Worm (Caenorhabditis elegans) whole organism, L2 larva: Measurements from ENCODE around the gene M04B2.4.

Experiments used
- C34F6.9 ChIP-seq: fragments of 150-350 bp; optimal IDR thresholded peaks from 2 replicates; lab custom pipeline; 2014; ENCODE audit warnings: missing biosample characterization, missing genetic modification characterization
- F13H6.1 ChIP-seq: sonication (generic microtip); optimal IDR thresholded peaks from 2 replicates; lab custom pipeline; 2016; ENCODE audit warnings: missing genetic modification characterization, missing compliant biosample characterization
- R02D3.7 ChIP-seq: fragments of 150-350 bp; optimal IDR thresholded peaks from 2 replicates; lab custom pipeline; 2014; ENCODE audit warnings: missing biosample characterization, missing genetic modification characterization
- alr-1 ChIP-seq: fragments of 150-350 bp; optimal IDR thresholded peaks from 2 replicates; lab custom pipeline; 2014; ENCODE audit warnings: missing biosample characterization, missing genetic modification characterization
- aly-2 ChIP-seq: fragments of 150-350 bp; optimal IDR thresholded peaks from 2 replicates; lab custom pipeline; 2014; ENCODE audit warnings: missing biosample characterization, missing genetic modification characterization
- ama-1 ChIP-seq: fragments of 150-350 bp; optimal IDR thresholded peaks from 2 replicates; lab custom pipeline; 2018; ENCODE audit warnings: inconsistent platforms
- blmp-1 ChIP-seq: sonication (generic microtip); optimal IDR thresholded peaks from 2 replicates; lab custom pipeline; 2017; ENCODE audit warnings: missing genetic modification characterization, mild to moderate bottlenecking, missing compliant biosample characterization, antibody characterized with exemption, moderate library complexity; ENCODE audit not compliant: insufficient read depth
- ceh-16 ChIP-seq: fragments of 150-350 bp; optimal IDR thresholded peaks from 2 replicates; lab custom pipeline; 2014; ENCODE audit warnings: missing biosample characterization, missing genetic modification characterization
- ceh-82 ChIP-seq: fragments of 150-350 bp; optimal IDR thresholded peaks from 2 replicates; lab custom pipeline; 2014; ENCODE audit warnings: missing biosample characterization, missing genetic modification characterization
- crh-2 ChIP-seq: sonication (generic microtip); optimal IDR thresholded peaks from 2 replicates; lab custom pipeline; 2017; ENCODE audit warnings: missing biosample characterization, missing genetic modification characterization
- dmd-4 ChIP-seq: sonication (generic microtip); optimal IDR thresholded peaks from 2 replicates; lab custom pipeline; 2017; ENCODE audit warnings: missing biosample characterization, missing genetic modification characterization
- egl-27 ChIP-seq: sonication (generic microtip); optimal IDR thresholded peaks from 3 replicates; lab custom pipeline; 2017; ENCODE audit warnings: missing biosample characterization, missing genetic modification reagents, missing genetic modification characterization
- elt-1 ChIP-seq: fragments of 150-350 bp; optimal IDR thresholded peaks from 2 replicates; lab custom pipeline; 2014; ENCODE audit warnings: missing biosample characterization, missing genetic modification characterization
- fos-1 ChIP-seq: fragments of 150-350 bp; optimal IDR thresholded peaks from 2 replicates; lab custom pipeline; 2014; ENCODE audit warnings: missing biosample characterization, missing genetic modification characterization
- gmeb-1 ChIP-seq: fragments of 150-350 bp; optimal IDR thresholded peaks from 2 replicates; lab custom pipeline; 2014; ENCODE audit warnings: missing biosample characterization, missing genetic modification characterization
- lin-13 ChIP-seq: fragments of 150-350 bp; optimal IDR thresholded peaks from 2 replicates; lab custom pipeline; 2014; ENCODE audit warnings: missing biosample characterization, missing genetic modification reagents, missing genetic modification characterization
- lin-39 ChIP-seq: fragments of 150-350 bp; optimal IDR thresholded peaks from 2 replicates; lab custom pipeline; 2014; ENCODE audit warnings: missing biosample characterization, missing genetic modification reagents, missing genetic modification characterization
- lsy-2 ChIP-seq, 2 experiments: fragments of 150-350 bp in 1 of 2; sonication (generic microtip) in 1 of 2; optimal IDR thresholded peaks; 2 replicates each; lab custom pipeline; 2014 to 2017; ENCODE audit warnings: missing biosample characterization in 2 of 2, missing genetic modification characterization in 2 of 2
- mab-5 ChIP-seq: fragments of 150-350 bp; optimal IDR thresholded peaks from 2 replicates; lab custom pipeline; 2014; ENCODE audit warnings: missing biosample characterization, missing genetic modification characterization
- mbf-1 ChIP-seq: sonication (generic microtip); optimal IDR thresholded peaks from 2 replicates; lab custom pipeline; 2017; ENCODE audit warnings: missing biosample characterization, missing genetic modification characterization
- nhr-10 ChIP-seq: sonication (generic microtip); optimal IDR thresholded peaks from 2 replicates; lab custom pipeline; 2017; ENCODE audit warnings: missing biosample characterization, missing genetic modification characterization
- nhr-11 ChIP-seq: fragments of 150-350 bp; optimal IDR thresholded peaks from 2 replicates; lab custom pipeline; 2014; ENCODE audit warnings: missing biosample characterization, missing genetic modification characterization
- nhr-12 ChIP-seq: fragments of 150-350 bp; optimal IDR thresholded peaks from 2 replicates; lab custom pipeline; 2014; ENCODE audit warnings: missing biosample characterization, missing genetic modification characterization
- nhr-129 ChIP-seq: fragments of 150-350 bp; optimal IDR thresholded peaks from 2 replicates; lab custom pipeline; 2014; ENCODE audit warnings: missing biosample characterization, missing genetic modification characterization
- nhr-21 ChIP-seq: fragments of 150-350 bp; optimal IDR thresholded peaks from 2 replicates; lab custom pipeline; 2014; ENCODE audit warnings: missing biosample characterization, missing genetic modification characterization
- nhr-23 ChIP-seq: fragments of 150-350 bp; optimal IDR thresholded peaks from 2 replicates; lab custom pipeline; 2014; ENCODE audit warnings: missing biosample characterization, missing genetic modification reagents, missing genetic modification characterization
- nhr-237 ChIP-seq: fragments of 150-350 bp; optimal IDR thresholded peaks from 2 replicates; lab custom pipeline; 2014; ENCODE audit warnings: missing biosample characterization, missing genetic modification characterization
- nhr-25 ChIP-seq: fragments of 150-350 bp; sonication (generic microtip); optimal IDR thresholded peaks from 3 replicates; lab custom pipeline; 2014; ENCODE audit warnings: missing biosample characterization, missing genetic modification characterization
- nhr-6 ChIP-seq: fragments of 150-350 bp; optimal IDR thresholded peaks from 2 replicates; lab custom pipeline; 2014; ENCODE audit warnings: missing biosample characterization, missing genetic modification characterization
- sem-4 ChIP-seq: fragments of 150-350 bp; optimal IDR thresholded peaks from 2 replicates; lab custom pipeline; 2014; ENCODE audit warnings: missing biosample characterization, missing genetic modification reagents, missing genetic modification characterization
- skn-1 ChIP-seq: sonication (generic microtip); optimal IDR thresholded peaks from 2 replicates; lab custom pipeline; 2017; ENCODE audit warnings: missing biosample characterization, missing genetic modification characterization
- sma-3 ChIP-seq: sonication (generic microtip); optimal IDR thresholded peaks from 2 replicates; lab custom pipeline; 2016; ENCODE audit warnings: missing genetic modification reagents, missing genetic modification characterization, missing compliant biosample characterization
- sma-9 ChIP-seq, 2 experiments: fragments of 150-350 bp in 1 of 2; sonication (generic microtip) in 1 of 2; optimal IDR thresholded peaks; 2 replicates each; lab custom pipeline; 2014 to 2016; ENCODE audit warnings: missing genetic modification characterization in 2 of 2, mild to moderate bottlenecking in 1 of 2, missing biosample characterization in 1 of 2, missing compliant biosample characterization in 1 of 2, missing genetic modification reagents in 1 of 2, moderate library complexity in 1 of 2
- snpc-4 ChIP-seq: fragments of 150-350 bp; optimal IDR thresholded peaks from 2 replicates; lab custom pipeline; 2014; ENCODE audit warnings: missing biosample characterization, missing genetic modification characterization
- unc-39 ChIP-seq: fragments of 150-350 bp; optimal IDR thresholded peaks from 2 replicates; lab custom pipeline; 2014; ENCODE audit warnings: missing biosample characterization, missing genetic modification characterization
- unc-62 ChIP-seq: fragments of 150-350 bp; optimal IDR thresholded peaks from 2 replicates; lab custom pipeline; 2014; ENCODE audit warnings: missing biosample characterization, missing genetic modification reagents, missing genetic modification characterization
- zag-1 ChIP-seq: fragments of 150-350 bp; optimal IDR thresholded peaks from 2 replicates; lab custom pipeline; 2014; ENCODE audit warnings: missing biosample characterization, missing genetic modification characterization
- ztf-1 ChIP-seq: fragments of 200-800 bp; sonication (Bioruptor generic); conservative IDR thresholded peaks from 2 replicates; pipeline ENCODE4 v1.3.6; 2022; ENCODE audit warnings: missing genetic modification characterization, missing compliant biosample characterization
- ztf-4 ChIP-seq: fragments of 150-350 bp; optimal IDR thresholded peaks from 2 replicates; lab custom pipeline; 2014; ENCODE audit warnings: missing biosample characterization, missing genetic modification characterization

M04B2.4 gene

ce11 chrIV:11489610-11490339, 31.1 kb downstream of the M04B2.4 start:
- TF ChIP-seq nhr-25 (peak; percentile 94), blmp-1 (tag; lab: Kevin White, UChicago) (peak; percentile 76), F13H6.1 (tag; lab: Kevin White, UChicago) (peak; percentile 35), skn-1 (tag; lab: Kevin White, UChicago) (no peak), lin-13 (peak; percentile 20), snpc-4 (tag; lab: Kevin White, UChicago) (no peak), C34F6.9 (tag; lab: Kevin White, UChicago) (peak; percentile 42), lsy-2 (tag; optimal IDR thresholded peaks at IDR 0.05; lab: Kevin White, UChicago) (peak in 1 of 2 experiments; percentile 55), sma-3 (GFP tag; lab: Kevin White, UChicago) (peak; percentile 70), egl-27 (tag; lab: Kevin White, UChicago) (no peak), nhr-237 (tag; lab: Kevin White, UChicago) (no peak), sem-4 (tag; lab: Kevin White, UChicago) (peak; percentile 38), sma-9 (GFP tag; optimal IDR thresholded peaks at IDR 0.05; lab: Kevin White, UChicago) (peak; percentile 75), sma-9 (tag; optimal IDR thresholded peaks at IDR 0.05; lab: Kevin White, UChicago) (no peak), ceh-16 (tag; lab: Kevin White, UChicago) (peak; percentile 38), nhr-21 (peak; percentile 62), nhr-6 (tag; lab: Kevin White, UChicago) (peak; percentile 73), nhr-129 (tag; lab: Kevin White, UChicago) (peak; percentile 64)

- TF ChIP-seq fos-1 (tag; lab: Kevin White, UChicago) (peak; percentile 73), nhr-10 (tag; lab: Kevin White, UChicago) (no peak), nhr-11 (tag; lab: Kevin White, UChicago) (no peak)
These were observed 31.8 kb downstream of the M04B2.4 start for ce11 chrIV:11489077-11489476.

ce11 chrIV:11487889-11488556, 32.8 kb downstream of the M04B2.4 start:
- TF ChIP-seq R02D3.7, result no peak
- TF ChIP-seq sma-9 (GFP tag; optimal IDR thresholded peaks at IDR 0.05; lab: Kevin White, UChicago), result peak; percentile 3
- no peak for TF ChIP-seq sma-9 (tag; optimal IDR thresholded peaks at IDR 0.05; lab: Kevin White, UChicago)

- TF ChIP-seq mbf-1 (tag; lab: Kevin White, UChicago), result no peak
- TF ChIP-seq mab-5 (tag; lab: Kevin White, UChicago), result peak; percentile 32
These were observed 34.0 kb downstream of the M04B2.4 start for ce11 chrIV:11486859-11487258.

ce11 chrIV:11480027-11480896, 40.6 kb downstream of the M04B2.4 start, which contains the start of the genes mbf-1 and nse-4:
TSS of gene mbf-1 (minus strand) at chrIV:11480369.
TSS of gene nse-4 (plus strand) at chrIV:11480846.
- no peak for TF ChIP-seq alr-1 (tag; lab: Kevin White, UChicago)
- no peak for TF ChIP-seq mbf-1 (tag; lab: Kevin White, UChicago)
- peak; percentile 59 to 80 for TF ChIP-seq lsy-2 (tag; optimal IDR thresholded peaks at IDR 0.05; lab: Kevin White, UChicago)
- TF ChIP-seq unc-62 (GFP tag; lab: Kevin White, UChicago), result no peak
- no peak for TF ChIP-seq zag-1 (tag; lab: Kevin White, UChicago)
- TF ChIP-seq skn-1 (tag; lab: Kevin White, UChicago), result peak; percentile 12
- peak; percentile 35 for TF ChIP-seq sma-9 (GFP tag; optimal IDR thresholded peaks at IDR 0.05; lab: Kevin White, UChicago)
- TF ChIP-seq sma-9 (tag; optimal IDR thresholded peaks at IDR 0.05; lab: Kevin White, UChicago), result no peak
- TF ChIP-seq nhr-11 (tag; lab: Kevin White, UChicago), result no peak
- TF ChIP-seq gmeb-1, result peak; percentile 76
- peak; percentile 67 for TF ChIP-seq ama-1 (lab: Kevin White, UChicago)
- no peak for TF ChIP-seq egl-27 (tag; lab: Kevin White, UChicago)
- no peak for TF ChIP-seq elt-1 (tag; lab: Kevin White, UChicago)
- TF ChIP-seq nhr-237 (tag; lab: Kevin White, UChicago), result no peak
- TF ChIP-seq crh-2 (tag; lab: Kevin White, UChicago), result peak; percentile 82
- no peak for TF ChIP-seq ztf-1
- TF ChIP-seq nhr-129 (tag; lab: Kevin White, UChicago), result peak; percentile 65
- no peak for TF ChIP-seq ceh-82
- TF ChIP-seq nhr-12 (tag; lab: Kevin White, UChicago), result no peak
- no peak for TF ChIP-seq mab-5 (tag; lab: Kevin White, UChicago)
- TF ChIP-seq lin-13, result peak; percentile 47
- no peak for TF ChIP-seq lin-39
- TF ChIP-seq unc-39 (tag; lab: Kevin White, UChicago), result no peak
- peak; percentile 20 for TF ChIP-seq sem-4 (tag; lab: Kevin White, UChicago)
- TF ChIP-seq aly-2, result no peak
- peak; percentile 48 for TF ChIP-seq ztf-4 (tag; lab: Kevin White, UChicago)
- TF ChIP-seq R02D3.7, result no peak
- TF ChIP-seq dmd-4 (tag; lab: Kevin White, UChicago), result no peak
- no peak for TF ChIP-seq nhr-23 (tag; lab: Kevin White, UChicago)
- TF ChIP-seq nhr-25, result peak; percentile 39
- TF ChIP-seq C34F6.9 (tag; lab: Kevin White, UChicago), result peak; percentile 94
